Fruit fly (Drosophila melanogaster): ENCODE results near the gene nudC.

nudC gene

DNA sequence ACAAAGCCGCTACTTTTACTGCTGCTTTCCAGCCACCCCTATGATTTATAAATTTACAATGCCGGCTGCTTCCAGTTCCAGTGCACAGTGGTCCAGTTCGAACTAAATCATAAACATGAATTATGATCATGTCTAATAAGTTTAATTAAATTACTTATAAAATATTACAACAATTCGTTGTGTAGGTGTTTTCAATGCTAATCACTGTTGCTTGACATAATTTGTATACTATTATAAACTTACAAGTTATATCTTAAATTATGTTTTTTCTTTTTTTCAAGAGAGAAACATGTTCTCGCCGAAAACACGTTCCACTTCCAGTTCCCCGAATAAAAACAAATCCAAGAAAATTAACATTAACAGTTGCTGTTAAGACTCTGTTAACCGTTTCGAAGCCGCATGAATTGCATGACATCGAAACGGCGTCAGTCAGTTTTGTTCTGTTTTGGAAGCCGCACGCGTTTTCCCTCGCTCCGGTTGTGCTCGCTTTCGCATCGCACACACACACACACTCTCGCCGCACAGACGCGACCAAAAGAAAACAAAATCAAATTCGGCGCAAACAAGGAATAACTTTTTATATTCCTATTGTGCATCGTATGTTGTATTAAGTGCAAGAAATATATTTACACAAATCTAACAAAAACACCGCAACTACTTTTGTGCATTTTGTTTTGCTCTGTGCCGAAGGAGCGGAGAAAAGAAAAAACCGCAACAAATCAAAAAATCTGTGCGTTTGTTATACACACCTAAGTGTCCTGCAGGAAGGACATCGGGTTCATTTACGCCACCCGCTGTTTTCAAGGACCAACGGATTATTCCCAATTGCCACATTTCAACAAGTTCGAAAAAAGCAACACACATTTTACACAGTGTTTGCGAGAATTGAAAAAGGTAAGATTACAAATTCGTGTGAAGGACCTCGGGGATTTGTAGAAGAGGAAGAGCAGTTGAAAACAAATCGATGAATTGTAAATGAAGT is 38.9 kb upstream of the nudC start, which contains the start of gene Nrt (continued):
- TF ChIP-seq salr (GFP tag; optimal IDR thresholded peaks at IDR 0.05) = peak in 1 of 2 experiments; percentile 68
- 0 out of 2 replicates have a peak, but pooled peaks have one; percentile 7 for TF ChIP-seq CG11294 (GFP tag; IDR thresholded peaks at IDR 0.05)
- peak; percentile 8 for TF ChIP-seq CG6792 (GFP tag; optimal IDR thresholded peaks at IDR 0.05)
- peak; percentile 23 for TF ChIP-seq CG7368 (GFP tag; optimal IDR thresholded peaks at IDR 0.05)
- no peak for TF ChIP-seq CG8319 (GFP tag; optimal IDR thresholded peaks at IDR 0.05)
- TF ChIP-seq Smox (GFP tag; optimal IDR thresholded peaks at IDR 0.05) = peak; percentile 53
- peak; percentile 73 for TF ChIP-seq CG6276 (GFP tag; optimal IDR thresholded peaks at IDR 0.05)
- peak; percentile 25 for TF ChIP-seq topi (GFP tag; optimal IDR thresholded peaks at IDR 0.05)
- peak; percentile 59 for TF ChIP-seq acj6 (GFP tag; optimal IDR thresholded peaks at IDR 0.05)
- peak; percentile 61 for TF ChIP-seq vri (GFP tag; optimal IDR thresholded peaks at IDR 0.05)
- peak; percentile 58 for TF ChIP-seq achi (GFP tag; optimal IDR thresholded peaks at IDR 0.05)
- TF ChIP-seq lz (GFP tag; optimal IDR thresholded peaks at IDR 0.05) = peak; percentile 17
- peak; percentile 70 for TF ChIP-seq dsx (GFP tag; optimal IDR thresholded peaks at IDR 0.05; ENCODE audit: poor library complexity, severe bottlenecking)
- no peak for TF ChIP-seq Ets21C (GFP tag; optimal IDR thresholded peaks at IDR 0.05)
- peak; percentile 43 for TF ChIP-seq CG6854 (GFP tag; optimal IDR thresholded peaks at IDR 0.05)
- TF ChIP-seq CG16779 (tag; optimal IDR thresholded peaks at IDR 0.05) = peak; percentile 43
- TF ChIP-seq Eip75B (GFP tag; optimal IDR thresholded peaks at IDR 0.05) = peak; percentile 27
- TF ChIP-seq CG6808 (GFP tag; optimal IDR thresholded peaks at IDR 0.05) = peak; percentile 76
- peak; percentile 66 for TF ChIP-seq esn (GFP tag; optimal IDR thresholded peaks at IDR 0.05)
- peak; percentile 56 for TF ChIP-seq Ets96B (tag; optimal IDR thresholded peaks at IDR 0.05)
- no peak for TF ChIP-seq dac (GFP tag; optimal IDR thresholded peaks at IDR 0.05)
- TF ChIP-seq Sox102F (GFP tag; optimal IDR thresholded peaks at IDR 0.05) = peak; percentile 58
- no peak for TF ChIP-seq CG11902 (GFP tag; optimal IDR thresholded peaks at IDR 0.05)
- TF ChIP-seq OdsH (GFP tag; optimal IDR thresholded peaks at IDR 0.05) = peak; percentile 55
- TF ChIP-seq Eip93F (GFP tag; optimal IDR thresholded peaks at IDR 0.05) = no peak
- TF ChIP-seq fd59A (GFP tag; optimal IDR thresholded peaks at IDR 0.05) = no peak
- peak; percentile 60 for TF ChIP-seq Hr4 (GFP tag; optimal IDR thresholded peaks at IDR 0.05)
- peak; percentile 44 for TF ChIP-seq spab (GFP tag; optimal IDR thresholded peaks at IDR 0.05)
- peak; percentile 67 to 77 for TF ChIP-seq ss (GFP tag; optimal IDR thresholded peaks at IDR 0.05)
- peak; percentile 61 for TF ChIP-seq CG32006 (GFP tag; optimal IDR thresholded peaks at IDR 0.05)

dm6 chr3L:16766901-16767300 is 37.9 kb upstream of the nudC start:
- no peak for TF ChIP-seq vri (GFP tag; optimal IDR thresholded peaks at IDR 0.05)
- no peak for TF ChIP-seq fd59A (GFP tag; optimal IDR thresholded peaks at IDR 0.05)
- TF ChIP-seq CG8119 (GFP tag; IDR thresholded peaks at IDR 0.05) = no peak

dm6 chr3L:16768001-16768652 is 36.7 kb upstream of the nudC start:
- no peak for TF ChIP-seq Sox15 (GFP tag; optimal IDR thresholded peaks at IDR 0.05)
- TF ChIP-seq CG6854 (GFP tag; optimal IDR thresholded peaks at IDR 0.05) = no peak
- peak; percentile 11 for TF ChIP-seq acj6 (GFP tag; optimal IDR thresholded peaks at IDR 0.05)
- TF ChIP-seq vri (GFP tag; optimal IDR thresholded peaks at IDR 0.05) = no peak
- no peak for TF ChIP-seq dac (GFP tag; optimal IDR thresholded peaks at IDR 0.05)
- 0 out of 3 replicates have a peak, but pooled peaks have one; percentile 38 for TF ChIP-seq eg (GFP tag; IDR thresholded peaks at IDR 0.05)
- TF ChIP-seq Ets96B (tag; optimal IDR thresholded peaks at IDR 0.05) = peak; percentile 23
- no peak for TF ChIP-seq CG34406 (GFP tag; optimal IDR thresholded peaks at IDR 0.05)
- no peak for TF ChIP-seq CG9139 (GFP tag; optimal IDR thresholded peaks at IDR 0.05)
- TF ChIP-seq fkh (GFP tag; optimal IDR thresholded peaks at IDR 0.05) = peak; percentile 52
- TF ChIP-seq CG10631 (GFP tag; optimal IDR thresholded peaks at IDR 0.05) = peak; percentile 18
- TF ChIP-seq spab (GFP tag; optimal IDR thresholded peaks at IDR 0.05) = no peak
- TF ChIP-seq fd59A (GFP tag; optimal IDR thresholded peaks at IDR 0.05) = no peak
- TF ChIP-seq ss (GFP tag; optimal IDR thresholded peaks at IDR 0.05) = no peak
- no peak for TF ChIP-seq CG31627 (GFP tag; optimal IDR thresholded peaks at IDR 0.05)
- peak; percentile 4 for TF ChIP-seq CG3919 (GFP tag; optimal IDR thresholded peaks at IDR 0.05)
- TF ChIP-seq CG1621 (tag; optimal IDR thresholded peaks at IDR 0.05) = no peak
- TF ChIP-seq salr (GFP tag; optimal IDR thresholded peaks at IDR 0.05) = no peak
- peak; percentile 68 for TF ChIP-seq Eip78C (GFP tag)
- TF ChIP-seq CG6808 (GFP tag; optimal IDR thresholded peaks at IDR 0.05) = no peak
- no peak for TF ChIP-seq CG8632 (GFP tag; optimal IDR thresholded peaks at IDR 0.05)
- TF ChIP-seq CG6163 (GFP tag; IDR thresholded peaks at IDR 0.05) = no peak
- TF ChIP-seq Eip75B (GFP tag; optimal IDR thresholded peaks at IDR 0.05) = no peak
- TF ChIP-seq Blimp-1 (GFP tag; optimal IDR thresholded peaks at IDR 0.05) = no peak

All from whole organism, prepupa.